Fruit fly (Drosophila melanogaster): ENCODE results near the gene Lmpt.

- no peak for TF ChIP-seq CG33017 (tag; optimal IDR thresholded peaks at IDR 0.05)
- TF ChIP-seq CG11617 (GFP tag; optimal IDR thresholded peaks at IDR 0.05) = no peak
- TF ChIP-seq ovo (GFP tag; optimal IDR thresholded peaks at IDR 0.05) = no peak
- no peak for TF ChIP-seq CG5204 (GFP tag; optimal IDR thresholded peaks at IDR 0.05)
- no peak for TF ChIP-seq CG14711 (tag; optimal IDR thresholded peaks at IDR 0.05)
- TF ChIP-seq Hr96 (GFP tag; optimal IDR thresholded peaks at IDR 0.05) = no peak
- TF ChIP-seq CG12768 (GFP tag; optimal IDR thresholded peaks at IDR 0.05) = no peak
- no peak for TF ChIP-seq kay (GFP tag; ENCODE audit: borderline replicate concordance)
- TF ChIP-seq toe (GFP tag; optimal IDR thresholded peaks at IDR 0.05) = no peak
- TF ChIP-seq Mnt (GFP tag; optimal IDR thresholded peaks at IDR 0.05) = no peak
- TF ChIP-seq tj (GFP tag; optimal IDR thresholded peaks at IDR 0.05) = no peak
- TF ChIP-seq cic (GFP tag; optimal IDR thresholded peaks at IDR 0.05) = no peak
Observed at dm6 chr3L:16871630-16872029, 6.5 kb downstream of the Lmpt start.
